Fruit fly (Drosophila melanogaster): ENCODE data around the gene unc80.

unc80 gene

dm6 chr3R:27706581-27707181, 44.4 kb downstream of the unc80 start, which contains the start of the genes CROT and CG12877 (continued):
- TF ChIP-seq CG17359 (tag; optimal IDR thresholded peaks at IDR 0.05) = peak; percentile 64
- TF ChIP-seq bowl (GFP tag; IDR thresholded peaks at IDR 0.05) = no peak
- no peak for TF ChIP-seq prd (optimal IDR thresholded peaks at IDR 0.05)
- TF ChIP-seq prd (GFP tag; IDR thresholded peaks at IDR 0.05) = peak; percentile 82; the same call in 2 of the 3 replicates
- TF ChIP-seq Ets65A (GFP tag) = peak; percentile 90
- 0 out of 3 replicates have a peak, but pooled peaks have one; percentile 24 for TF ChIP-seq CG6175 (GFP tag; IDR thresholded peaks at IDR 0.05)
- no peak for TF ChIP-seq nau (GFP tag; optimal IDR thresholded peaks at IDR 0.05)
- peak; percentile 75 for TF ChIP-seq stwl (tag; optimal IDR thresholded peaks at IDR 0.05)
- TF ChIP-seq Doc2 (GFP tag; IDR thresholded peaks at IDR 0.05) = peak; percentile 59; the same call in 1 of the 2 replicates
- peak; percentile 31 for TF ChIP-seq CG17802 (tag; optimal IDR thresholded peaks at IDR 0.05)
- TF ChIP-seq cg (GFP tag; optimal IDR thresholded peaks at IDR 0.05) = no peak
- no peak for TF ChIP-seq CG9609 (GFP tag; optimal IDR thresholded peaks at IDR 0.05)
- peak; percentile 91 for TF ChIP-seq nmo (GFP tag; optimal IDR thresholded peaks at IDR 0.05)
- peak; percentile 79 for TF ChIP-seq exex (tag; optimal IDR thresholded peaks at IDR 0.05)
- peak; percentile 73 for TF ChIP-seq Meics (GFP tag; optimal IDR thresholded peaks at IDR 0.05)
- TF ChIP-seq lov (optimal IDR thresholded peaks at IDR 0.05) = no peak
- TF ChIP-seq lov (GFP tag; IDR thresholded peaks at IDR 0.05) = 0 out of 3 replicates have a peak, but pooled peaks have one; percentile 10
- peak; percentile 79 for TF ChIP-seq ttk (GFP tag; IDR thresholded peaks at IDR 0.05)
- peak; percentile 80 for TF ChIP-seq CG31441 (GFP tag; IDR thresholded peaks at IDR 0.05)
- peak; percentile 42; the same call in 1 of the 3 replicates for TF ChIP-seq CG14050 (GFP tag; IDR thresholded peaks at IDR 0.05)
- TF ChIP-seq CG7839 (tag; optimal IDR thresholded peaks at IDR 0.05) = peak; percentile 82
- peak; percentile 71 for TF ChIP-seq lbe (GFP tag; optimal IDR thresholded peaks at IDR 0.05)
- peak; percentile 85 for TF ChIP-seq CG12155 (GFP tag; optimal IDR thresholded peaks at IDR 0.05)
- no peak for TF ChIP-seq Gsc (GFP tag; IDR thresholded peaks at IDR 0.05)
- TF ChIP-seq sob (GFP tag; IDR thresholded peaks at IDR 0.05) = peak; percentile 68
- TF ChIP-seq Adf1 (GFP tag; IDR thresholded peaks at IDR 0.05) = peak; percentile 41
- TF ChIP-seq CG18262 (tag; optimal IDR thresholded peaks at IDR 0.05) = peak; percentile 99
- peak; percentile 58 for TF ChIP-seq CG34376 (GFP tag; optimal IDR thresholded peaks at IDR 0.05)
- TF ChIP-seq CG10267 (tag; optimal IDR thresholded peaks at IDR 0.05) = peak; percentile 67
- peak; percentile 82 for TF ChIP-seq cato (GFP tag; optimal IDR thresholded peaks at IDR 0.05; ENCODE audit: borderline replicate concordance)
- TF ChIP-seq gce (GFP tag; IDR thresholded peaks at IDR 0.05) = peak; percentile 33; the same call in 1 of the 3 replicates
- peak; percentile 35 for TF ChIP-seq Antp (GFP tag; optimal IDR thresholded peaks at IDR 0.05)
- TF ChIP-seq CG11247 (GFP tag; IDR thresholded peaks at IDR 0.05) = peak; percentile 57; the same call in 1 of the 2 replicates
- no peak for TF ChIP-seq CG16779 (GFP tag; IDR thresholded peaks at IDR 0.05)
- TF ChIP-seq Mrtf (GFP tag; IDR thresholded peaks at IDR 0.05) = peak; percentile 59; the same call in 2 of the 3 replicates
- no peak for TF ChIP-seq eve (GFP tag; optimal IDR thresholded peaks at IDR 0.05)
- no peak for TF ChIP-seq slp2 (GFP tag; optimal IDR thresholded peaks at IDR 0.05)
- TF ChIP-seq CG14014 (GFP tag; IDR thresholded peaks at IDR 0.05) = peak; percentile 73; the same call in 1 of the 2 replicates
- peak; percentile 75 for TF ChIP-seq CG30020 (tag; optimal IDR thresholded peaks at IDR 0.05)
- TF ChIP-seq CG15479 (GFP tag; optimal IDR thresholded peaks at IDR 0.05) = no peak
- TF ChIP-seq wdn (GFP tag; IDR thresholded peaks at IDR 0.05) = 0 out of 2 replicates have a peak, but pooled peaks have one; percentile 33
- no peak for TF ChIP-seq CG7963 (GFP tag; IDR thresholded peaks at IDR 0.05; ENCODE audit: partially characterized antibody)
- TF ChIP-seq CG11398 (GFP tag; optimal IDR thresholded peaks at IDR 0.05) = no peak
- peak; percentile 68 for TF ChIP-seq ap (GFP tag; IDR thresholded peaks at IDR 0.05)
- peak; percentile 77 for TF ChIP-seq esg (GFP tag; conservative IDR thresholded peaks at IDR 0.05)
- peak; percentile 84 for TF ChIP-seq CG10543 (GFP tag; optimal IDR thresholded peaks at IDR 0.05)
- TF ChIP-seq HLH54F (GFP tag; optimal IDR thresholded peaks at IDR 0.05) = peak; percentile 71
- peak; percentile 39 for TF ChIP-seq shn (GFP tag; optimal IDR thresholded peaks at IDR 0.05)
- peak; percentile 29; the same call in 1 of the 2 replicates for TF ChIP-seq dimm (GFP tag; IDR thresholded peaks at IDR 0.05)
- peak; percentile 85 for TF ChIP-seq lmd (GFP tag; IDR thresholded peaks at IDR 0.05)
- peak; percentile 73 for TF ChIP-seq CG8388 (GFP tag; optimal IDR thresholded peaks at IDR 0.05)

Measured in whole organism, embryonic.